Worm (Caenorhabditis elegans) whole organism, L3 larva: ENCODE measurements around the gene din-1.

Source experiments
- ZK546.5 ChIP-seq: sonication (generic microtip); optimal IDR thresholded peaks from 2 replicates; lab custom pipeline; 2017; ENCODE audit warnings: missing biosample characterization, missing genetic modification characterization
- nfya-1 ChIP-seq: sonication (generic microtip); optimal IDR thresholded peaks from 2 replicates; lab custom pipeline; 2017; ENCODE audit warnings: missing genetic modification characterization, mild to moderate bottlenecking, missing compliant biosample characterization, antibody characterized with exemption, moderate library complexity; ENCODE audit not compliant: insufficient read depth
- nhr-25 ChIP-seq: sonication (generic microtip); optimal IDR thresholded peaks from 2 replicates; lab custom pipeline; 2017; ENCODE audit warnings: missing biosample characterization, missing genetic modification characterization
- nhr-76 ChIP-seq: fragments of 150-350 bp; sonication (generic microtip); optimal IDR thresholded peaks from 5 replicates; lab custom pipeline; 2014; ENCODE audit warnings: missing biosample characterization, missing genetic modification characterization
- unc-39 ChIP-seq: sonication (generic microtip); optimal IDR thresholded peaks from 4 replicates; lab custom pipeline; 2017; ENCODE audit warnings: missing biosample characterization, missing genetic modification characterization
- unc-62 ChIP-seq: fragments of 150-350 bp; sonication (generic microtip); optimal IDR thresholded peaks from 4 replicates; lab custom pipeline; 2014; ENCODE audit warnings: missing biosample characterization, missing genetic modification reagents, missing genetic modification characterization
- ztf-11 ChIP-seq: fragments of 150-350 bp; optimal IDR thresholded peaks from 2 replicates; lab custom pipeline; 2014; ENCODE audit warnings: missing biosample characterization, missing genetic modification characterization

ce11 chrII:11675877-11676473 is 42.6 kb upstream of the din-1 start, which contains the start of the genes trr-1 and C47D12.2:
- TF ChIP-seq nhr-25 = peak; percentile 78
- no peak for TF ChIP-seq unc-39 (tag; lab: Kevin White, UChicago)
- no peak for TF ChIP-seq ztf-11
- TF ChIP-seq ZK546.5 = no peak
- TF ChIP-seq unc-62 (GFP tag; lab: Kevin White, UChicago) = no peak
- TF ChIP-seq nfya-1 = no peak
- no peak for TF ChIP-seq nhr-76 (tag; lab: Kevin White, UChicago)
